Worm (Caenorhabditis elegans): ENCODE measurements around the gene F54C9.14.

DNA sequence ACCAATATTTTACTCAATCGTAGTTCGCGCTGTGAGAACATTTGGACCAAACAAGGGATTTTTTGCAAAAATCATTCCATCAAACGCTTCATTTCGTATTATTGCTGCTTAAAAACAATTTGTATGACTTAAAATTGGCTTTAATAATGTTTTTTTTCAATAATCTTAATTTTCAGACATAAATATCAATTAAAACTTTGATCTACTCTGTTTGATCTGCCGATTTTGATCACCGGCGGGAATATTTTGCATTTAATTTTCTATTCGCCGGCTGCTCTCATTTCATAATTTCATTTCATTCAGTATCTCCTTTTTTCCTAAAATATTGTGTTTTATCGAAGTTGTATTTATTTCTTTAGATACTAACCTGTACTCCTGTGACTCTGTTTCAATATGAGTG is 13.1 kb downstream of the F54C9.14 start, which contains the start of gene puf-5:
- TF ChIP-seq lin-15B (tag; optimal IDR thresholded peaks at IDR 0.05), result no peak
- TF ChIP-seq ces-1 (GFP tag; optimal IDR thresholded peaks at IDR 0.05), result no peak
